Worm (Caenorhabditis elegans) whole organism, young adult: ENCODE measurements around the gene nas-29.
"Not testable (repeated sequence)": the region's sequence is repeated elsewhere in the genome, so short reads cannot be mapped to it uniquely, and the experiment has no call there.

Experiments used
- B0336.3 ChIP-seq: fragments of 200-800 bp; sonication (Bioruptor generic); IDR thresholded peaks from 2 replicates; pipeline ENCODE4 v1.3.6; 2022; ENCODE audit warnings: missing genetic modification characterization, missing compliant biosample characterization
- C06A6.2 ChIP-seq: fragments of 200-800 bp; sonication (Bioruptor generic); conservative IDR thresholded peaks from 2 replicates; pipeline ENCODE4 v1.3.6; 2022; ENCODE audit warnings: missing genetic modification characterization, missing compliant biosample characterization
- C17E4.6 ChIP-seq: fragments of 200-800 bp; sonication (Bioruptor generic); IDR thresholded peaks from 2 replicates; pipeline ENCODE4 v1.3.6; 2022; ENCODE audit warnings: missing genetic modification reagents, missing genetic modification characterization, missing compliant biosample characterization
- F10E7.11 ChIP-seq: sonication (generic microtip); optimal IDR thresholded peaks from 2 replicates; lab custom pipeline; 2017; ENCODE audit warnings: mild to moderate bottlenecking, missing genetic modification characterization, moderate library complexity, missing compliant biosample characterization
- K12H6.12 ChIP-seq: fragments of 200-800 bp; sonication (Bioruptor generic); optimal IDR thresholded peaks from 2 replicates; lab custom pipeline; 2018; ENCODE audit warnings: mild to moderate bottlenecking, missing genetic modification characterization, missing compliant biosample characterization
- T07F8.4 ChIP-seq: sonication (generic microtip); optimal IDR thresholded peaks from 2 replicates; lab custom pipeline; 2016; ENCODE audit warnings: mild to moderate bottlenecking, missing genetic modification characterization, moderate library complexity, missing compliant biosample characterization
- Y67H2A.10 ChIP-seq: fragments of 200-800 bp; sonication (Bioruptor generic); conservative IDR thresholded peaks from 2 replicates; pipeline ENCODE4 v1.3.6; 2022; ENCODE audit warnings: missing genetic modification reagents, missing genetic modification characterization, missing compliant biosample characterization
- Y79H2A.3 ChIP-seq: fragments of 200-800 bp; sonication (Bioruptor generic); conservative IDR thresholded peaks from 2 replicates; pipeline ENCODE4 v1.3.6; 2022; ENCODE audit warnings: missing genetic modification reagents, missing genetic modification characterization, missing compliant biosample characterization
- ama-1 ChIP-seq, 3 experiments: fragments of 150-350 bp in 1 of 3; sonication (generic microtip) in 2 of 3; optimal IDR thresholded peaks; 2 replicates each; lab custom pipeline; 2014 to 2018; ENCODE audit warnings: missing biosample characterization in 2 of 3, missing genetic modification characterization in 2 of 3, missing genetic modification reagents in 2 of 3
- athp-1 ChIP-seq: sonication (generic microtip); optimal IDR thresholded peaks from 2 replicates; lab custom pipeline; 2017; ENCODE audit warnings: mild to moderate bottlenecking, missing genetic modification characterization, missing compliant biosample characterization
- cebp-2 ChIP-seq: fragments of 200-800 bp; sonication (Bioruptor generic); IDR thresholded peaks from 2 replicates; pipeline ENCODE4 v1.3.6; 2022; ENCODE audit warnings: missing genetic modification characterization, missing compliant biosample characterization
- ceh-100 ChIP-seq: fragments of 200-800 bp; sonication (Bioruptor generic); IDR thresholded peaks from 2 replicates; pipeline ENCODE4 v1.3.6; 2022; ENCODE audit warnings: missing genetic modification reagents, missing genetic modification characterization, missing compliant biosample characterization
- ceh-40 ChIP-seq: fragments of 200-800 bp; sonication (Bioruptor generic); IDR thresholded peaks from 2 replicates; pipeline ENCODE4 v1.3.6; 2022; ENCODE audit warnings: missing genetic modification characterization, missing compliant biosample characterization
- ceh-58 ChIP-seq: fragments of 200-800 bp; sonication (Bioruptor generic); IDR thresholded peaks from 2 replicates; pipeline ENCODE4 v1.3.6; 2022; ENCODE audit warnings: missing genetic modification characterization, missing compliant biosample characterization
- ceh-79 ChIP-seq: sonication (generic microtip); optimal IDR thresholded peaks from 2 replicates; lab custom pipeline; 2017; ENCODE audit warnings: mild to moderate bottlenecking, missing genetic modification characterization, missing compliant biosample characterization
- ceh-91 ChIP-seq: fragments of 200-800 bp; sonication (Bioruptor generic); IDR thresholded peaks from 2 replicates; pipeline ENCODE4 v1.3.6; 2022; ENCODE audit warnings: missing genetic modification reagents, missing genetic modification characterization, missing compliant biosample characterization
- chd-7 ChIP-seq: sonication (generic microtip); optimal IDR thresholded peaks from 2 replicates; lab custom pipeline; 2016; ENCODE audit warnings: mild to moderate bottlenecking, missing genetic modification characterization, moderate library complexity, missing compliant biosample characterization
- dox-1 ChIP-seq: fragments of 200-800 bp; sonication (Bioruptor generic); IDR thresholded peaks from 2 replicates; pipeline ENCODE4 v1.3.6; 2022; ENCODE audit warnings: missing genetic modification reagents, missing genetic modification characterization, missing compliant biosample characterization
- dpff-1 ChIP-seq: sonication (generic microtip); optimal IDR thresholded peaks from 2 replicates; lab custom pipeline; 2017; ENCODE audit warnings: mild to moderate bottlenecking, missing genetic modification characterization, missing compliant biosample characterization
- egl-18 ChIP-seq: fragments of 200-800 bp; sonication (Bioruptor generic); IDR thresholded peaks from 2 replicates; pipeline ENCODE4 v1.3.6; 2022; ENCODE audit warnings: missing genetic modification reagents, missing genetic modification characterization, missing compliant biosample characterization
- fkh-3 ChIP-seq: sonication (generic microtip); optimal IDR thresholded peaks from 2 replicates; lab custom pipeline; 2016; ENCODE audit warnings: mild to moderate bottlenecking, missing genetic modification characterization, missing compliant biosample characterization
- him-1 ChIP-seq: sonication (generic microtip); optimal IDR thresholded peaks from 2 replicates; lab custom pipeline; 2016; ENCODE audit warnings: missing genotype, missing genetic modification reagents, missing genetic modification characterization, missing compliant biosample characterization
- hlh-12 ChIP-seq: sonication (generic microtip); optimal IDR thresholded peaks from 2 replicates; lab custom pipeline; 2016; ENCODE audit warnings: missing genetic modification characterization, missing compliant biosample characterization
- hmg-1.2 ChIP-seq: fragments of 200-800 bp; sonication (Bioruptor generic); IDR thresholded peaks from 2 replicates; pipeline ENCODE4 v1.3.6; 2022; ENCODE audit warnings: missing genetic modification reagents, missing genetic modification characterization, missing compliant biosample characterization
- lin-40 ChIP-seq: sonication (generic microtip); optimal IDR thresholded peaks from 2 replicates; lab custom pipeline; 2016; ENCODE audit warnings: missing genetic modification characterization, mild to moderate bottlenecking, missing compliant biosample characterization, missing genotype, missing genetic modification reagents
- lir-1 ChIP-seq: fragments of 200-800 bp; sonication (Bioruptor generic); conservative IDR thresholded peaks from 2 replicates; pipeline ENCODE4 v1.3.6; 2022; ENCODE audit warnings: missing genetic modification reagents, missing genetic modification characterization, missing compliant biosample characterization
- madf-10 ChIP-seq: sonication (generic microtip); optimal IDR thresholded peaks from 2 replicates; lab custom pipeline; 2016; ENCODE audit warnings: mild to moderate bottlenecking, missing genetic modification characterization, missing compliant biosample characterization
- madf-3 ChIP-seq: fragments of 200-800 bp; sonication (Bioruptor generic); IDR thresholded peaks from 2 replicates; pipeline ENCODE4 v1.3.6; 2022; ENCODE audit warnings: missing genetic modification reagents, missing genetic modification characterization, missing compliant biosample characterization
- nfyb-1 ChIP-seq: fragments of 200-800 bp; sonication (Bioruptor generic); IDR thresholded peaks from 2 replicates; pipeline ENCODE4 v1.3.6; 2022; ENCODE audit warnings: missing genetic modification reagents, missing genetic modification characterization, missing compliant biosample characterization
- nhr-179 ChIP-seq: sonication (generic microtip); optimal IDR thresholded peaks from 2 replicates; lab custom pipeline; 2016; ENCODE audit warnings: mild to moderate bottlenecking, missing genetic modification characterization, missing compliant biosample characterization
- nhr-80 ChIP-seq: sonication (generic microtip); optimal IDR thresholded peaks from 2 replicates; lab custom pipeline; 2016; ENCODE audit warnings: missing genetic modification characterization, missing compliant biosample characterization
- pbrm-1 ChIP-seq: fragments of 200-800 bp; sonication (Bioruptor generic); IDR thresholded peaks from 2 replicates; pipeline ENCODE4 v1.3.6; 2022; ENCODE audit warnings: missing genetic modification reagents, missing genetic modification characterization, missing compliant biosample characterization
- pha-4 ChIP-seq: fragments of 150-350 bp; sonication (generic microtip); optimal IDR thresholded peaks from 2 replicates; lab custom pipeline; 2014; ENCODE audit warnings: missing biosample characterization, missing genetic modification reagents, missing genetic modification characterization
- sea-2 ChIP-seq: fragments of 200-800 bp; sonication (Bioruptor generic); IDR thresholded peaks from 2 replicates; pipeline ENCODE4 v1.3.6; 2022; ENCODE audit warnings: missing genetic modification characterization, missing compliant biosample characterization
- snpc-1.1 ChIP-seq: sonication (generic microtip); optimal IDR thresholded peaks from 2 replicates; lab custom pipeline; 2017; ENCODE audit warnings: missing genetic modification characterization, mild to moderate bottlenecking, missing compliant biosample characterization, antibody characterized with exemption, moderate library complexity, missing genotype, missing genetic modification reagents; ENCODE audit not compliant: insufficient read depth
- snpc-1.3 ChIP-seq: sonication (generic microtip); optimal IDR thresholded peaks from 2 replicates; lab custom pipeline; 2017; ENCODE audit warnings: missing genetic modification characterization, mild to moderate bottlenecking, missing compliant biosample characterization, antibody characterized with exemption, moderate library complexity, missing genotype, missing genetic modification reagents; ENCODE audit not compliant: insufficient read depth
- unc-62 ChIP-seq: fragments of 150-350 bp; optimal IDR thresholded peaks from 2 replicates; lab custom pipeline; 2014; ENCODE audit warnings: missing biosample characterization, missing genetic modification reagents, missing genetic modification characterization
- xnd-1 ChIP-seq: sonication (generic microtip); optimal IDR thresholded peaks from 2 replicates; lab custom pipeline; 2016; ENCODE audit warnings: missing genotype, missing genetic modification reagents, missing genetic modification characterization, missing compliant biosample characterization
- ztf-18 ChIP-seq: sonication (generic microtip); optimal IDR thresholded peaks from 2 replicates; lab custom pipeline; 2016; ENCODE audit warnings: missing genotype, mild to moderate bottlenecking, missing genetic modification characterization, missing compliant biosample characterization
- ztf-25 ChIP-seq: fragments of 200-800 bp; sonication (Bioruptor generic); IDR thresholded peaks from 2 replicates; pipeline ENCODE4 v1.3.6; 2022; ENCODE audit warnings: missing genetic modification reagents, missing genetic modification characterization, missing compliant biosample characterization

The nas-29 gene

ce11 chrII:5163283-5163682, 21.4 kb upstream of the nas-29 start, which contains the start of gene srb-5:
TSS of gene srb-5 (minus strand) at chrII:5163383.
- TF ChIP-seq C06A6.2 (GFP tag; lab: Robert Waterston, UW) = no peak
- TF ChIP-seq ama-1 (optimal IDR thresholded peaks at IDR 0.05; lab: Kevin White, UChicago) = no peak
- TF ChIP-seq ama-1 (GFP tag; optimal IDR thresholded peaks at IDR 0.05; lab: Kevin White, UChicago) = no peak
- TF ChIP-seq ceh-79 (tag; lab: Kevin White, UChicago) = no peak
- TF ChIP-seq pha-4 = no peak
- TF ChIP-seq fkh-3 (tag; lab: Kevin White, UChicago) = no peak
- TF ChIP-seq snpc-1.3 (tag; lab: Kevin White, UChicago) = no peak
- TF ChIP-seq snpc-1.1 (tag; lab: Kevin White, UChicago) = no peak
- TF ChIP-seq madf-3 = no peak
- no peak for TF ChIP-seq ceh-40 (GFP tag; lab: Robert Waterston, UW)
- no peak for TF ChIP-seq F10E7.11 (tag; lab: Kevin White, UChicago)

- TF ChIP-seq nhr-80 (tag; lab: Kevin White, UChicago) (no peak), T07F8.4 (tag; lab: Kevin White, UChicago) (no peak), ztf-25 (GFP tag; lab: Robert Waterston, UW) (no peak), xnd-1 (tag; lab: Kevin White, UChicago) (no peak), nhr-179 (tag; lab: Kevin White, UChicago) (no peak), ceh-40 (GFP tag; lab: Robert Waterston, UW) (no peak), ceh-100 (no peak), lir-1 (GFP tag; lab: Robert Waterston, UW) (no peak)
These were observed 19.3 kb upstream of the nas-29 start, which contains the start of gene C27D6.11 for ce11 chrII:5161102-5161501. TSS of gene C27D6.11 (minus strand) at chrII:5161202.

ce11 chrII:5158774-5159173, 16.9 kb upstream of the nas-29 start, which contains the start of gene F58A6.9:
TSS of gene F58A6.9 (minus strand) at chrII:5158874.
- not testable (repeated sequence) for TF ChIP-seq T07F8.4 (tag; lab: Kevin White, UChicago); nfyb-1; pha-4

- TF ChIP-seq dpff-1 (tag; lab: Kevin White, UChicago) (no peak), C17E4.6 (GFP tag; lab: Robert Waterston, UW) (no peak), egl-18 (GFP tag; lab: Robert Waterston, UW) (no peak), athp-1 (no peak), ceh-58 (GFP tag; lab: Robert Waterston, UW) (no peak), dox-1 (GFP tag; lab: Robert Waterston, UW) (no peak), chd-7 (tag; lab: Kevin White, UChicago) (no peak), K12H6.12 (tag; lab: Kevin White, UChicago) (no peak), ama-1 (optimal IDR thresholded peaks at IDR 0.05; lab: Kevin White, UChicago) (no peak), ama-1 (GFP tag; optimal IDR thresholded peaks at IDR 0.05; lab: Kevin White, UChicago) (no peak)
These were observed 15.7 kb upstream of the nas-29 start, which contains the start of gene srb-13 for ce11 chrII:5157525-5157924. TSS of gene srb-13 (minus strand) at chrII:5157625.

DNA sequence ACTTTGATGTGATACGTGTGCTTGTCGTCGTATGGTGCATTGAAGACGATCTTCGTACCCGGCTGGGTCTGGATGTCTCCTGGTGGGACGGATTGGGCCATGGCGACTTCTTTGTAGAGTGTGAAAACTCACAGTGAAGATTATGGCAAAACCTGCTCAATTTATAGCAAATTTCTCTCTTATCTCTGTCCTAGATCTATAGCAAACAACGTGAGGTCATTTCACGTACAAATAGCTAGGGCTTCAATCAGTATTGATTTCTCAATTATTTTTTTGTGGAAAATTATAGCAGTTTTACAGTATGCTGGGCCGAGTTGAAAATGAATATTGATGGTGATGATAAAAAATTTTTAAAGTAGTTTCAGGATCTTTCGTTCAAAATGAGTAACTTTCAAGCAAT, 15.1 kb upstream of the nas-29 start, which contains the start of gene msp-45:
Gene msp-45 (minus strand): TSS at position 101 of the 400 bp plus-strand sequence.
- TF ChIP-seq ceh-79 (tag; lab: Kevin White, UChicago) (no peak), sea-2 (GFP tag; lab: Robert Waterston, UW) (no peak), Y79H2A.3 (GFP tag; lab: Robert Waterston, UW) (no peak), lin-40 (tag; lab: Kevin White, UChicago) (no peak), cebp-2 (GFP tag; lab: Robert Waterston, UW) (no peak), ceh-100 (no peak), ceh-91 (GFP tag; lab: Robert Waterston, UW) (no peak), him-1 (tag; lab: Kevin White, UChicago) (no peak), Y67H2A.10 (GFP tag; lab: Robert Waterston, UW) (no peak), hlh-12 (tag; lab: Kevin White, UChicago) (no peak), ztf-18 (tag; lab: Kevin White, UChicago) (no peak), B0336.3 (GFP tag; lab: Robert Waterston, UW) (no peak), madf-10 (no peak), C17E4.6 (GFP tag; lab: Robert Waterston, UW) (no peak), hmg-1.2 (GFP tag; lab: Robert Waterston, UW) (no peak), pbrm-1 (GFP tag; lab: Robert Waterston, UW) (no peak), unc-62 (no peak), dpff-1 (tag; lab: Kevin White, UChicago) (no peak)
